Worm (Caenorhabditis elegans): ENCODE measurements around the gene K10H10.13.
A peak's percentile ranks its signal among the peaks of the same experiment; 100 is the strongest.

The K10H10.13 gene

DNA sequence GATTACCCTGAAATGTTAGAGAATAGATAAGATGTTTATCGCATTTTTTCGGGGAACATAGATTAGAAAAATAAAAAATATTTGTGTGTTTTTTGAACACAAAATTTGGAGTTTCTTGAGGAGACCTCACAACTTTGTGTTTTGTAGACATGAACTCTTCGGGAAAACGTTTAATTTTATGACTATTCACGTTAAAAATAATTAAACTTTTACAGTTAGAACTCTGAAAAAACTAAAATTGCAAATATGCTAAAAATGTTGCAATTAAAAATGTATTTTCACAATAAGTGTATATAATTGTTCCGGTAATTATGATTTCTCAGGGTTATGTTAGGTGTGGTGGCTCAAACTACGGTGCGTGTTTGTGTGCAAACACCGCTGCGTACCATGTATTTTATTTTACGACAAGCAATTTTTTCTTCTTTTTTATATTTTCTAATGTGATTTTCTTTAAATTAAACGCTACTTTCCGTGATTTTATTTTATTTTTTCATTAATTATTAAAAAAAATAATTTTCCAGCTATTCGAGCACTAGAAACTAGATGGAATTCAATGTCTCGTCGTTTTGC, 17.2 kb upstream of the K10H10.13 start, which contains the start of the genes F57C2.5 and spat-1 (continued):
- TF ChIP-seq ceh-45 (GFP tag; IDR thresholded peaks at IDR 0.05) = no peak
- TF ChIP-seq ceh-24 (tag; optimal IDR thresholded peaks at IDR 0.05) = peak; percentile 53
- TF ChIP-seq T23F11.4 (GFP tag; optimal IDR thresholded peaks at IDR 0.05) = no peak
- no peak for TF ChIP-seq odd-2 (tag; optimal IDR thresholded peaks at IDR 0.05)
- peak; percentile 94 for TF ChIP-seq C08G9.2 (tag; optimal IDR thresholded peaks at IDR 0.05)
- peak; percentile 99 for TF ChIP-seq ceh-31 (tag; optimal IDR thresholded peaks at IDR 0.05)
- peak; percentile 94 for TF ChIP-seq fax-1 (tag; optimal IDR thresholded peaks at IDR 0.05)
- TF ChIP-seq tbx-2 (tag; optimal IDR thresholded peaks at IDR 0.05) = peak; percentile 95
- TF ChIP-seq ztf-16 (tag; optimal IDR thresholded peaks at IDR 0.05) = peak; percentile 80
- no peak for TF ChIP-seq ceh-48 (tag; optimal IDR thresholded peaks at IDR 0.05)
- TF ChIP-seq sox-2 (GFP tag; IDR thresholded peaks at IDR 0.05) = no peak
- peak; percentile 61 for TF ChIP-seq pha-2 (tag; optimal IDR thresholded peaks at IDR 0.05)
- TF ChIP-seq K02D7.2 (tag; optimal IDR thresholded peaks at IDR 0.05) = no peak
- TF ChIP-seq dve-1 (tag; optimal IDR thresholded peaks at IDR 0.05) = no peak
- TF ChIP-seq ceh-14 (tag; optimal IDR thresholded peaks at IDR 0.05) = peak; percentile 97
- peak; percentile 92 for TF ChIP-seq F13H6.1 (tag; optimal IDR thresholded peaks at IDR 0.05)
- peak; percentile 8 for TF ChIP-seq eyg-1 (tag; optimal IDR thresholded peaks at IDR 0.05)
- peak; percentile 96 for TF ChIP-seq ref-2 (tag; optimal IDR thresholded peaks at IDR 0.05)
- no peak for TF ChIP-seq pat-9 (tag; optimal IDR thresholded peaks at IDR 0.05)
- TF ChIP-seq pqm-1 (tag; optimal IDR thresholded peaks at IDR 0.05) = peak; percentile 91
- peak; percentile 96 for TF ChIP-seq ceh-2 (tag; optimal IDR thresholded peaks at IDR 0.05)
- peak; percentile 6 for TF ChIP-seq hlh-6 (tag; optimal IDR thresholded peaks at IDR 0.05)
- peak; percentile 79 for TF ChIP-seq hlh-15 (tag; optimal IDR thresholded peaks at IDR 0.05)
- TF ChIP-seq hlh-8 (tag; optimal IDR thresholded peaks at IDR 0.05) = peak; percentile 96
- no peak for TF ChIP-seq pax-1 (tag; optimal IDR thresholded peaks at IDR 0.05)
- TF ChIP-seq nhr-11 (tag; optimal IDR thresholded peaks at IDR 0.05) = no peak
- no peak for TF ChIP-seq ama-1 (optimal IDR thresholded peaks at IDR 0.05)
- TF ChIP-seq fkh-10 (GFP tag; optimal IDR thresholded peaks at IDR 0.05) = no peak
- TF ChIP-seq ceh-22 (tag; optimal IDR thresholded peaks at IDR 0.05) = no peak
- peak; percentile 68 for TF ChIP-seq nfya-1 (tag; optimal IDR thresholded peaks at IDR 0.05)
- peak; percentile 86 for TF ChIP-seq unc-42 (tag; optimal IDR thresholded peaks at IDR 0.05)
- TF ChIP-seq ceh-9 (tag; optimal IDR thresholded peaks at IDR 0.05) = no peak
- TF ChIP-seq C38D4.7 (GFP tag; optimal IDR thresholded peaks at IDR 0.05) = no peak
- TF ChIP-seq sdc-2 (tag; optimal IDR thresholded peaks at IDR 0.05) = peak; percentile 21
- no peak for TF ChIP-seq ceh-6 (GFP tag; optimal IDR thresholded peaks at IDR 0.05)
- no peak for TF ChIP-seq K09A11.1 (tag; optimal IDR thresholded peaks at IDR 0.05; ENCODE audit: insufficient read depth)
- peak; percentile 80 for TF ChIP-seq ceh-34 (tag; optimal IDR thresholded peaks at IDR 0.05)
- no peak for TF ChIP-seq pha-4 (tag; optimal IDR thresholded peaks at IDR 0.05)
- peak; percentile 56 for TF ChIP-seq dmd-4 (tag; optimal IDR thresholded peaks at IDR 0.05; ENCODE audit: borderline replicate concordance)
- no peak for TF ChIP-seq lin-11 (tag; optimal IDR thresholded peaks at IDR 0.05)
- TF ChIP-seq tbx-7 (tag; optimal IDR thresholded peaks at IDR 0.05) = peak; percentile 94
- TF ChIP-seq ceh-30 (tag; optimal IDR thresholded peaks at IDR 0.05) = no peak
- TF ChIP-seq syd-9 (tag; optimal IDR thresholded peaks at IDR 0.05) = peak; percentile 58
- no peak for TF ChIP-seq unc-3 (GFP tag; conservative IDR thresholded peaks at IDR 0.05)
- TF ChIP-seq unc-3 (tag; optimal IDR thresholded peaks at IDR 0.05) = peak; percentile 74
- peak; percentile 51 for TF ChIP-seq che-1 (tag; optimal IDR thresholded peaks at IDR 0.05)
- no peak for TF ChIP-seq unc-55 (GFP tag; optimal IDR thresholded peaks at IDR 0.05)
- peak; percentile 81 for TF ChIP-seq unc-86 (tag; optimal IDR thresholded peaks at IDR 0.05)
- peak; percentile 70 for TF ChIP-seq ceh-18 (tag; optimal IDR thresholded peaks at IDR 0.05)
- TF ChIP-seq hlh-30 (tag; optimal IDR thresholded peaks at IDR 0.05; ENCODE audit: insufficient read depth) = no peak
